Worm (Caenorhabditis elegans): Measurements from ENCODE around the gene srt-29.

The srt-29 gene

ce11 chrV:2718688-2719185, at the start of gene srt-29:
Gene srt-29, minus strand, starts transcription at chrV:2719135.
- no peak for TF ChIP-seq him-1 (tag; optimal IDR thresholded peaks at IDR 0.05)
- no peak for TF ChIP-seq dao-5 (tag; optimal IDR thresholded peaks at IDR 0.05)
- no peak for TF ChIP-seq W03F9.2 (tag; optimal IDR thresholded peaks at IDR 0.05)

ce11 chrV:2767465-2767864, 48.5 kb upstream of the srt-29 start, which contains the start of gene R05D8.9:
Gene R05D8.9, minus strand, starts transcription at chrV:2767565.
- TF ChIP-seq dao-5 (tag; optimal IDR thresholded peaks at IDR 0.05) = no peak
- TF ChIP-seq him-1 (tag; optimal IDR thresholded peaks at IDR 0.05) = no peak
- TF ChIP-seq W03F9.2 (tag; optimal IDR thresholded peaks at IDR 0.05) = no peak

ce11 chrV:2765052-2765451, 46.1 kb upstream of the srt-29 start, which contains the start of gene dhs-14:
Gene dhs-14, minus strand, starts transcription at chrV:2765200.
- TF ChIP-seq dao-5 (tag; optimal IDR thresholded peaks at IDR 0.05) = no peak
- TF ChIP-seq him-1 (tag; optimal IDR thresholded peaks at IDR 0.05) = no peak
- TF ChIP-seq W03F9.2 (tag; optimal IDR thresholded peaks at IDR 0.05) = no peak

DNA sequence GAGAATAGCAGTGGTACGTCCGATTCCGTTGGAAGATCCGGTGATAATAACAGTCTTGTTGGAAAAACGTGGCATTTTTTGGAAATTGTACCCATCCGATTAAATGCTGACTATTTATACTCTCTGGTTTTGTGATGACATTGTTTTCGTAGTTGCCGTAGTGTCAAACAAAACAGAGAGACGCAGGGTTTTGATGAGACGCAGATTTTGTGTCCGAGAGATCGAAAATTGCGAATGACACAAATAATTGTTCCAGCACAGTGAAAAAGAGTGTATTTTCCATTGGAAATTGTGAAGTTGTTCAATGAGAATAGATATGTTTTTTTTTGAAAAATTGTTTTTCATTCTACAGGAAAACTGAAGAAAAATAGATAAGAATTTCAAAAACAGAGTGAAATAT, 44.2 kb upstream of the srt-29 start, which contains the start of gene R05D8.7:
R05D8.7 (minus strand) TSS at position 104 of the 400 bp plus-strand sequence.
- TF ChIP-seq him-1 (tag; optimal IDR thresholded peaks at IDR 0.05) (no peak), dao-5 (tag; optimal IDR thresholded peaks at IDR 0.05) (no peak), W03F9.2 (tag; optimal IDR thresholded peaks at IDR 0.05) (no peak)

DNA sequence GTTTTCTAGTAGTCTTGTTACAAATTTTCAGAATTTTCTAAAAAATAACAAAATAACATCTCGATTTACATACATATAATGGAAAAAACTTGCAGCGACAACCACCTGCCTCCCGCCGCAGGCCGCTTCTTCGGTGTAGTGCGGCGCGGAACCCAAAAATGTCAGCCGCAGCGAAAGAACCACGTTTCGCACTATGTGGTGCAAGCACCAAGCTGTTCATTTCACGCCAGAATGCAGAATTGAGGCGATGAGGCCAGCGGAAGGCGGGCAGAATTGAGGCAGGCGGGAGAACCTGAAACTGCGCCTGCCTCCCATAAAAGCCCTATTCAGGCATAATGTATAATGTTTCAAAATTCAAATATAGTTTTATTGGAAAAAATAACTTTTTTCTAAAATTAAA, 42.5 kb upstream of the srt-29 start:
- TF ChIP-seq him-1 (tag; optimal IDR thresholded peaks at IDR 0.05) (no peak), W03F9.2 (tag; optimal IDR thresholded peaks at IDR 0.05) (no peak), dao-5 (tag; optimal IDR thresholded peaks at IDR 0.05) (no peak)

ce11 chrV:2759456-2759855, 40.5 kb upstream of the srt-29 start, which contains the start of gene srg-58:
Gene srg-58, minus strand, starts transcription at chrV:2759556.
- TF ChIP-seq dao-5 (tag; optimal IDR thresholded peaks at IDR 0.05) (no peak), W03F9.2 (tag; optimal IDR thresholded peaks at IDR 0.05) (no peak), him-1 (tag; optimal IDR thresholded peaks at IDR 0.05) (no peak)

- TF ChIP-seq him-1 (tag; optimal IDR thresholded peaks at IDR 0.05) = no peak
- no peak for TF ChIP-seq dao-5 (tag; optimal IDR thresholded peaks at IDR 0.05)
- no peak for TF ChIP-seq W03F9.2 (tag; optimal IDR thresholded peaks at IDR 0.05)
Measured at ce11 chrV:2758437-2758836, 39.5 kb upstream of the srt-29 start.

- TF ChIP-seq W03F9.2 (tag; optimal IDR thresholded peaks at IDR 0.05) = no peak
- no peak for TF ChIP-seq dao-5 (tag; optimal IDR thresholded peaks at IDR 0.05)
- TF ChIP-seq him-1 (tag; optimal IDR thresholded peaks at IDR 0.05) = no peak
Measured at ce11 chrV:2757226-2757893, 38.4 kb upstream of the srt-29 start, which contains the start of gene srx-28. Gene srx-28, minus strand, starts transcription at chrV:2757276.

DNA sequence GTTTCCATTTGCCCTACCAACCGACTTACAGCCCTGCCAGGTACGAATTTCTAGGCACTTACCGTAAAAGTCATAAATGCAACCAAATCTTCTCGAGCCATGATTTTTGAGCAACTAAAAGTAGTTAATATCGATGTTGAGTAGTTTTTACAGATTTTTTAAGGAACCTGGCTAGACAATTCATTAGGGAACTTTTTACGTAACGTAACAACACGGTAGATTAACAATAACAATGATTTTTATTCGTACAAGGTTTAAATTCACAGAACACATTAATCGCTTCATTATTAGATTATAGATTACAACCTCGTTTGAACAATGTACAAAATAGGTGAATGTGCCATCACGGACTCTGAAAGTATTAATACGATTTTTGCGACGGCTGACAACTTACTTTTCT, 34.1 kb upstream of the srt-29 start, which contains the start of gene srx-26:
srx-26 (minus strand) TSS at position 101 of the 400 bp plus-strand sequence.
- no peak for TF ChIP-seq him-1 (tag; optimal IDR thresholded peaks at IDR 0.05)
- TF ChIP-seq dao-5 (tag; optimal IDR thresholded peaks at IDR 0.05) = no peak
- TF ChIP-seq W03F9.2 (tag; optimal IDR thresholded peaks at IDR 0.05) = no peak

- TF ChIP-seq dao-5 (tag; optimal IDR thresholded peaks at IDR 0.05) (no peak), him-1 (tag; optimal IDR thresholded peaks at IDR 0.05) (no peak), W03F9.2 (tag; optimal IDR thresholded peaks at IDR 0.05) (no peak)
Measured at ce11 chrV:2750006-2750405, 31.1 kb upstream of the srt-29 start, which contains the start of gene srx-24. Gene srx-24, minus strand, starts transcription at chrV:2750106.

DNA sequence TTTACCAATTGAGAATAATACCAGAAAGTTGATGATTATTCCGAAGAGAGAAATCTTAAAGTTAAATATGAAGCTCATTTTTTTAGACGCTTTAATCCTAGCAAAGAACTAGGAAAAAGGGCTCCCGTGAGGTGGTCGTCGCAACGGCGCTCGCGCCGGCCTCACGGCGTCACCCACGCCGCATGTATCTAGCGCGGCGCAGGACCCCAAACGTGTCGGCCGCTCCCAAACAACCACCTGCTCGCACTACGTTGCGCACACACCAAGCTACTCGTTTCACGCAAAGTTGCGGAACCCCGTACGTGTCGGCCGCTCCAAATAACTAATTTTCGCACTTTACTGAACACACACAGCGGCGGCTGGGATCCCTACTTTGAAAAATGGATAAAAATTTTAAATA, 27.5 kb upstream of the srt-29 start:
- TF ChIP-seq dao-5 (tag; optimal IDR thresholded peaks at IDR 0.05) (no peak), him-1 (tag; optimal IDR thresholded peaks at IDR 0.05) (no peak), W03F9.2 (tag; optimal IDR thresholded peaks at IDR 0.05) (no peak)

- TF ChIP-seq dao-5 (tag; optimal IDR thresholded peaks at IDR 0.05) = no peak
- TF ChIP-seq him-1 (tag; optimal IDR thresholded peaks at IDR 0.05) = no peak
- TF ChIP-seq W03F9.2 (tag; optimal IDR thresholded peaks at IDR 0.05) = no peak
Measured at ce11 chrV:2742298-2742697, 23.4 kb upstream of the srt-29 start, which contains the start of gene srg-62. Gene srg-62, minus strand, starts transcription at chrV:2742398.

ce11 chrV:2740228-2740627, 21.3 kb upstream of the srt-29 start, which contains the start of gene srg-61:
Gene srg-61, minus strand, starts transcription at chrV:2740328.
- no peak for TF ChIP-seq dao-5 (tag; optimal IDR thresholded peaks at IDR 0.05)
- TF ChIP-seq him-1 (tag; optimal IDR thresholded peaks at IDR 0.05) = no peak
- TF ChIP-seq W03F9.2 (tag; optimal IDR thresholded peaks at IDR 0.05) = no peak

DNA sequence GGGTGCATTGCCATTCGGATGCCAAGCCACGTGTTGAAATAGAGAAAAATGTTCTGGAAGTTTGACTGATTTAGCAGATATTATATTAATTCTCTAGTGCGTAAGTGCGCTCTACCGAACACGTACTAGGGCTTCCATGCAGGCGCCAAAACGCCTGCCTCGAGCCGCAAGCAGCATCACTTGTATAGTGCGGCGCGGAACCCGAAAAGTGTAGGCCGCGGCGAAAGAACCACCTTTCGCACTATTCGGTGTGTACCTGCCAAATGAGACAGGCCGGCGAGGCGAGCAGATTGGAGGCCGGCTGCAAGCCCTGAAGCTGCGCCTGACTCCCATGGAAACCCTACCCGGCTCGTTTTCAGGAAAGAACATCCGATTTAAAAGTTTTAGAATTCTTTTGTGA, 20.7 kb upstream of the srt-29 start:
- no peak for TF ChIP-seq W03F9.2 (tag; optimal IDR thresholded peaks at IDR 0.05)
- no peak for TF ChIP-seq him-1 (tag; optimal IDR thresholded peaks at IDR 0.05)
- no peak for TF ChIP-seq dao-5 (tag; optimal IDR thresholded peaks at IDR 0.05)
